Worm (Caenorhabditis elegans) whole organism, L4 larva: ENCODE measurements around the gene acdh-12.

Experiments used
- D1046.2 ChIP-seq: fragments of 200-800 bp; sonication (Bioruptor generic); IDR thresholded peaks from 2 replicates; pipeline ENCODE4 v1.3.6; 2022; ENCODE audit warnings: missing genetic modification characterization, missing compliant biosample characterization
- F10B5.3 ChIP-seq: sonication (generic microtip); optimal IDR thresholded peaks from 2 replicates; lab custom pipeline; 2016; ENCODE audit warnings: mild to moderate bottlenecking, missing genetic modification characterization, missing compliant biosample characterization
- F37D6.2 ChIP-seq: sonication (generic microtip); optimal IDR thresholded peaks from 2 replicates; lab custom pipeline; 2016; ENCODE audit warnings: mild to moderate bottlenecking, missing genetic modification characterization, missing compliant biosample characterization
- R02D3.7 ChIP-seq: fragments of 150-350 bp; sonication (generic microtip); optimal IDR thresholded peaks from 3 replicates; lab custom pipeline; 2014; ENCODE audit warnings: missing biosample characterization, missing genetic modification characterization
- Y105C5A.15 ChIP-seq: fragments of 200-800 bp; sonication (Bioruptor generic); IDR thresholded peaks from 2 replicates; pipeline ENCODE4 v1.3.6; 2022; ENCODE audit warnings: missing genetic modification characterization, missing compliant biosample characterization
- aha-1 ChIP-seq: fragments of 150-350 bp; peaks from one replicate; lab custom pipeline; 2014; ENCODE audit warnings: missing biosample characterization, missing genetic modification characterization
- aly-2 ChIP-seq: sonication (generic microtip); optimal IDR thresholded peaks from 2 replicates; lab custom pipeline; 2018; ENCODE audit warnings: missing biosample characterization, missing genetic modification characterization
- ama-1 ChIP-seq: fragments of 150-350 bp; optimal IDR thresholded peaks from 2 replicates; lab custom pipeline; 2014; ENCODE audit warnings: inconsistent platforms, mixed read lengths
- arid-1 ChIP-seq: fragments of 200-800 bp; sonication (Bioruptor generic); conservative IDR thresholded peaks from 2 replicates; pipeline ENCODE4 v1.3.6; 2022; ENCODE audit warnings: missing genetic modification reagents, missing genetic modification characterization, missing compliant biosample characterization
- ceh-20 ChIP-seq: fragments of 200-800 bp; sonication (Bioruptor generic); IDR thresholded peaks from 2 replicates; pipeline ENCODE4 v1.3.6; 2022; ENCODE audit warnings: missing genetic modification reagents, missing genetic modification characterization, missing compliant biosample characterization
- ceh-28 ChIP-seq: fragments of 150-350 bp; optimal IDR thresholded peaks from 2 replicates; lab custom pipeline; 2014; ENCODE audit warnings: missing biosample characterization, missing genetic modification reagents, missing genetic modification characterization
- ceh-44 ChIP-seq: fragments of 200-800 bp; sonication (Bioruptor generic); IDR thresholded peaks from 2 replicates; pipeline ENCODE4 v1.3.6; 2022; ENCODE audit warnings: missing genetic modification reagents, missing genetic modification characterization, missing compliant biosample characterization
- ceh-82 ChIP-seq: sonication (generic microtip); optimal IDR thresholded peaks from 2 replicates; lab custom pipeline; 2017; ENCODE audit warnings: missing biosample characterization, missing genetic modification characterization
- cey-2 ChIP-seq: sonication (generic microtip); optimal IDR thresholded peaks from 3 replicates; lab custom pipeline; 2017; ENCODE audit warnings: missing genetic modification characterization, mild to moderate bottlenecking, missing compliant biosample characterization, antibody characterized with exemption, borderline replicate concordance; ENCODE audit not compliant: insufficient read depth
- ctbp-1 ChIP-seq: fragments of 200-800 bp; sonication (Bioruptor generic); IDR thresholded peaks from 2 replicates; pipeline ENCODE4 v1.3.6; 2022; ENCODE audit warnings: missing genetic modification reagents, missing genetic modification characterization, missing compliant biosample characterization
- daf-16 ChIP-seq, 3 experiments: sonication (generic microtip); optimal IDR thresholded peaks; 2 replicates each; lab custom pipeline; 2016 to 2017; ENCODE audit warnings: missing genetic modification characterization in 3 of 3, missing genetic modification reagents in 3 of 3, mild to moderate bottlenecking in 2 of 3, missing compliant biosample characterization in 2 of 3, missing biosample characterization in 1 of 3, moderate library complexity in 1 of 3
- dmd-9 ChIP-seq: fragments of 200-800 bp; sonication (Bioruptor generic); IDR thresholded peaks from 2 replicates; pipeline ENCODE4 v1.3.6; 2022; ENCODE audit warnings: missing genetic modification reagents, missing genetic modification characterization, missing compliant biosample characterization
- egl-27 ChIP-seq: sonication (generic microtip); optimal IDR thresholded peaks from 3 replicates; lab custom pipeline; 2017; ENCODE audit warnings: missing biosample characterization, missing genetic modification reagents, missing genetic modification characterization
- egl-43 ChIP-seq: fragments of 200-800 bp; sonication (Bioruptor generic); IDR thresholded peaks from 2 replicates; pipeline ENCODE4 v1.3.6; 2022; ENCODE audit warnings: missing genetic modification reagents, missing genetic modification characterization, missing compliant biosample characterization
- fkh-10 ChIP-seq: fragments of 150-350 bp; optimal IDR thresholded peaks from 2 replicates; lab custom pipeline; 2014; ENCODE audit warnings: missing biosample characterization, missing genetic modification reagents, missing genetic modification characterization
- hlh-11 ChIP-seq: fragments of 200-800 bp; sonication (Bioruptor generic); optimal IDR thresholded peaks from 2 replicates; lab custom pipeline; 2018; ENCODE audit warnings: mild to moderate bottlenecking, missing genetic modification characterization, missing compliant biosample characterization
- hlh-30 ChIP-seq: sonication (generic microtip); optimal IDR thresholded peaks from 2 replicates; lab custom pipeline; 2017; ENCODE audit warnings: antibody characterized with exemption, mild to moderate bottlenecking, missing genetic modification characterization, missing compliant biosample characterization; ENCODE audit not compliant: insufficient read depth
- jun-1 ChIP-seq: fragments of 150-350 bp; optimal IDR thresholded peaks from 2 replicates; lab custom pipeline; 2014; ENCODE audit warnings: missing biosample characterization, missing genetic modification reagents, missing genetic modification characterization
- lin-1 ChIP-seq: fragments of 200-800 bp; sonication (Bioruptor generic); IDR thresholded peaks from 2 replicates; pipeline ENCODE4 v1.3.6; 2022; ENCODE audit warnings: missing genetic modification reagents, missing genetic modification characterization, missing compliant biosample characterization
- lin-38 ChIP-seq: fragments of 200-800 bp; sonication (Bioruptor generic); IDR thresholded peaks from 2 replicates; pipeline ENCODE4 v1.3.6; 2022; ENCODE audit warnings: missing genetic modification reagents, missing genetic modification characterization, missing compliant biosample characterization
- lin-39 ChIP-seq: fragments of 150-350 bp; optimal IDR thresholded peaks from 2 replicates; lab custom pipeline; 2014; ENCODE audit warnings: missing biosample characterization, missing genetic modification reagents, missing genetic modification characterization
- madf-9 ChIP-seq: fragments of 200-800 bp; sonication (Bioruptor generic); conservative IDR thresholded peaks from 2 replicates; pipeline ENCODE4 v1.3.6; 2022; ENCODE audit warnings: missing genetic modification reagents, missing genetic modification characterization, missing compliant biosample characterization
- mxl-3 ChIP-seq: fragments of 200-800 bp; sonication (Bioruptor generic); optimal IDR thresholded peaks from 2 replicates; lab custom pipeline; 2018; ENCODE audit warnings: mild to moderate bottlenecking, missing genetic modification characterization, missing compliant biosample characterization
- nhr-10 ChIP-seq: fragments of 150-350 bp; optimal IDR thresholded peaks from 2 replicates; lab custom pipeline; 2014; ENCODE audit warnings: missing biosample characterization, missing genetic modification characterization
- nhr-111 ChIP-seq: fragments of 200-800 bp; sonication (Bioruptor generic); optimal IDR thresholded peaks from 2 replicates; lab custom pipeline; 2018; ENCODE audit warnings: mild to moderate bottlenecking, missing genetic modification characterization, missing compliant biosample characterization
- nhr-25 ChIP-seq: sonication (generic microtip); optimal IDR thresholded peaks from 2 replicates; lab custom pipeline; 2017; ENCODE audit warnings: missing genetic modification characterization, mild to moderate bottlenecking, missing compliant biosample characterization, antibody characterized with exemption, moderate library complexity, borderline replicate concordance; ENCODE audit not compliant: insufficient read depth
- nhr-42 ChIP-seq: fragments of 200-800 bp; sonication (Bioruptor generic); IDR thresholded peaks from 2 replicates; pipeline ENCODE4 v1.3.6; 2022; ENCODE audit warnings: missing genetic modification characterization, missing compliant biosample characterization
- nhr-48 ChIP-seq: sonication (generic microtip); optimal IDR thresholded peaks from 2 replicates; lab custom pipeline; 2016; ENCODE audit warnings: mild to moderate bottlenecking, missing genetic modification characterization, missing compliant biosample characterization
- pha-4 ChIP-seq, 2 experiments: fragments of 150-350 bp in 1 of 2; fragments of 200-800 bp in 1 of 2; sonication (Bioruptor generic) in 1 of 2; IDR thresholded peaks in 1 of 2; optimal IDR thresholded peaks in 1 of 2; 2 replicates each; pipeline versions ENCODE4 v1.3.6 to Lab custom; 2014 to 2022; ENCODE audit warnings: missing genetic modification characterization in 2 of 2, missing genetic modification reagents in 2 of 2, missing biosample characterization in 1 of 2, missing compliant biosample characterization in 1 of 2
- pqm-1 ChIP-seq: sonication (generic microtip); optimal IDR thresholded peaks from 2 replicates; lab custom pipeline; 2017; ENCODE audit warnings: missing biosample characterization, missing genetic modification characterization
- saeg-2 ChIP-seq: fragments of 200-800 bp; sonication (Bioruptor generic); IDR thresholded peaks from 2 replicates; pipeline ENCODE4 v1.3.6; 2022; ENCODE audit warnings: missing genetic modification reagents, missing genetic modification characterization, missing compliant biosample characterization
- snpc-1.2 ChIP-seq: fragments of 200-800 bp; sonication (Bioruptor generic); IDR thresholded peaks from 2 replicates; pipeline ENCODE4 v1.3.6; 2022; ENCODE audit warnings: missing genetic modification reagents, missing genetic modification characterization, missing compliant biosample characterization
- spr-3 ChIP-seq: fragments of 200-800 bp; sonication (Bioruptor generic); optimal IDR thresholded peaks from 2 replicates; lab custom pipeline; 2018; ENCODE audit warnings: mild to moderate bottlenecking, missing genetic modification characterization, missing compliant biosample characterization
- tra-1 ChIP-seq: fragments of 200-800 bp; sonication (Bioruptor generic); IDR thresholded peaks from 2 replicates; pipeline ENCODE4 v1.3.6; 2022; ENCODE audit warnings: missing genetic modification reagents, missing genetic modification characterization, missing compliant biosample characterization
- unc-39 ChIP-seq: sonication (generic microtip); optimal IDR thresholded peaks from 2 replicates; lab custom pipeline; 2017; ENCODE audit warnings: missing biosample characterization, missing genetic modification characterization
- unc-62 ChIP-seq, 3 experiments: fragments of 150-350 bp in 1 of 3; sonication (generic microtip); optimal IDR thresholded peaks in 2 of 3; peaks in 1 of 3; 1 replicate in 1 of 3; 2 replicates in 2 of 3; lab custom pipeline; 2014 to 2017; ENCODE audit warnings: missing biosample characterization in 3 of 3, missing genetic modification characterization in 3 of 3, missing genetic modification reagents in 3 of 3, missing genotype in 1 of 3
- ztf-11 ChIP-seq: fragments of 150-350 bp; optimal IDR thresholded peaks from 2 replicates; lab custom pipeline; 2014; ENCODE audit warnings: missing biosample characterization, missing genetic modification characterization
- ztf-7 ChIP-seq: fragments of 150-350 bp; optimal IDR thresholded peaks from 2 replicates; lab custom pipeline; 2014; ENCODE audit warnings: missing biosample characterization, missing genetic modification characterization

The acdh-12 gene

ce11 chrII:7195541-7195940, at the start of gene acdh-12:
Gene acdh-12, minus strand, starts transcription at chrII:7195641.
- TF ChIP-seq unc-39 (tag; lab: Kevin White, UChicago) (no peak), egl-43 (GFP tag; lab: Robert Waterston, UW) (no peak), R02D3.7 (no peak), ctbp-1 (GFP tag; lab: Robert Waterston, UW) (no peak), F37D6.2 (tag; lab: Kevin White, UChicago) (no peak), saeg-2 (GFP tag; lab: Robert Waterston, UW) (no peak), snpc-1.2 (GFP tag; lab: Robert Waterston, UW) (no peak), ceh-82 (tag; lab: Kevin White, UChicago) (no peak)

- TF ChIP-seq egl-27 (no peak), jun-1 (no peak), nhr-10 (tag; lab: Kevin White, UChicago) (no peak), aly-2 (tag; lab: Kevin White, UChicago) (no peak), madf-9 (no peak), ceh-28 (tag; lab: Kevin White, UChicago) (no peak), fkh-10 (GFP tag; lab: Kevin White, UChicago) (no peak), daf-16 (GFP tag; optimal IDR thresholded peaks at IDR 0.05; lab: Kevin White, UChicago) (no peak), daf-16 (tag; optimal IDR thresholded peaks at IDR 0.05; lab: Kevin White, UChicago) (no peak), pqm-1 (tag; lab: Kevin White, UChicago) (no peak), spr-3 (GFP tag; lab: Kevin White, UChicago) (no peak), egl-43 (GFP tag; lab: Robert Waterston, UW) (no peak), F10B5.3 (no peak), ceh-20 (GFP tag; lab: Robert Waterston, UW) (no peak), lin-39 (tag; lab: Kevin White, UChicago) (no peak), nhr-111 (GFP tag; lab: Kevin White, UChicago) (no peak), hlh-30 (no peak)
Measured at ce11 chrII:7242754-7243153, 47.3 kb upstream of the acdh-12 start.

ce11 chrII:7239705-7240104, 44.3 kb upstream of the acdh-12 start:
- TF ChIP-seq ceh-20 (GFP tag; lab: Robert Waterston, UW) = no peak
- peak; percentile 94 for TF ChIP-seq aha-1 (tag; lab: Kevin White, UChicago)
- no peak for TF ChIP-seq jun-1
- TF ChIP-seq nhr-48 (tag; lab: Kevin White, UChicago) = no peak
- no peak for TF ChIP-seq lin-38 (GFP tag; lab: Robert Waterston, UW)
- peak in 1 of 2 experiments; percentile 68 for TF ChIP-seq unc-62 (GFP tag; optimal IDR thresholded peaks at IDR 0.05 in 1 of 2; lab: Kevin White, UChicago)
- no peak for TF ChIP-seq unc-62 (tag; optimal IDR thresholded peaks at IDR 0.05; lab: Kevin White, UChicago)
- no peak for TF ChIP-seq ztf-7 (tag; lab: Kevin White, UChicago)

ce11 chrII:7238791-7239190, 43.4 kb upstream of the acdh-12 start:
- no peak for TF ChIP-seq ama-1 (lab: Kevin White, UChicago)
- TF ChIP-seq tra-1 (GFP tag; lab: Robert Waterston, UW) = no peak
- no peak for TF ChIP-seq saeg-2 (GFP tag; lab: Robert Waterston, UW)
- TF ChIP-seq unc-62 (GFP tag; optimal IDR thresholded peaks at IDR 0.05 in 1 of 2; lab: Kevin White, UChicago) = peak in 1 of 2 experiments; percentile 63
- no peak for TF ChIP-seq unc-62 (tag; optimal IDR thresholded peaks at IDR 0.05; lab: Kevin White, UChicago)
- no peak for TF ChIP-seq Y105C5A.15 (GFP tag; lab: Robert Waterston, UW)
- no peak for TF ChIP-seq arid-1 (GFP tag; lab: Robert Waterston, UW)

DNA sequence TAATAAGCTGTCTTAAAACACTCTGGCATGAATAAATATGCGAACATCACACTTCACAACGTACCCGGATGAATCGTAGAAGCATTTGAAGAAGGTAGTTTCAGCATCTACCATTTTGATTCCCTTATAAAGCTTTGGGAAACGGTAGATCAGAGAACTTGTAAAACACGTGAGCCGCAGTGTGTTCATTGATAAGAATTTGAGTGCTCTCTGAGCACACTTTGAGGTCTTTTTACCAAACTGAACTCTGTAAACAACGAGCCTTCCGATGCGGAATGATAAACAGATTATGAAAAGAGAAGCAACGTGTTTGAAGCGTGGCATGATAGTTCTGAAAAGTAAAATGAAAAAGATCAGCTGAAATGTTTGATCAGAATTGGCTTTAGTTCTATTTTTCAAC, 42.8 kb upstream of the acdh-12 start, which contains the start of gene aqp-1:
aqp-1 (minus strand) TSS at position 102 of the 400 bp plus-strand sequence.
- TF ChIP-seq D1046.2 = no peak
- peak; percentile 81 for TF ChIP-seq hlh-11 (tag; lab: Kevin White, UChicago)
- peak in 1 of 2 experiments; percentile 67 for TF ChIP-seq daf-16 (GFP tag; optimal IDR thresholded peaks at IDR 0.05; lab: Kevin White, UChicago)
- TF ChIP-seq daf-16 (tag; optimal IDR thresholded peaks at IDR 0.05; lab: Kevin White, UChicago) = peak; percentile 99
- TF ChIP-seq nhr-42 (GFP tag; lab: Robert Waterston, UW) = 0 out of 2 replicates have a peak, but pooled peaks have one; percentile 19
- no peak for TF ChIP-seq pha-4 (GFP tag; IDR thresholded peaks at IDR 0.05; lab: Robert Waterston, UW)
- peak; percentile 6 for TF ChIP-seq pha-4 (tag; optimal IDR thresholded peaks at IDR 0.05; lab: Kevin White, UChicago)
- no peak for TF ChIP-seq unc-39 (tag; lab: Kevin White, UChicago)
- no peak for TF ChIP-seq ztf-11 (tag; lab: Kevin White, UChicago)
- TF ChIP-seq nhr-25 = no peak
- TF ChIP-seq cey-2 (tag; lab: Kevin White, UChicago) = no peak
- TF ChIP-seq lin-1 (GFP tag; lab: Robert Waterston, UW) = no peak
- no peak for TF ChIP-seq dmd-9 (GFP tag; lab: Robert Waterston, UW)
- peak; percentile 52 for TF ChIP-seq mxl-3 (GFP tag; lab: Kevin White, UChicago)
- no peak for TF ChIP-seq ceh-44 (GFP tag; lab: Robert Waterston, UW)
